Fruit fly (Drosophila melanogaster) whole organism, embryonic: Measurements from ENCODE around the gene mib1.

Experiments
- Awh ChIP-seq: fragments of 200-800 bp; sonication (Bioruptor generic); IDR thresholded peaks from 2 replicates; pipeline ENCODE4, ENCODE4 v1.3.6; 2022; ENCODE audit warnings: missing biosample characterization, missing genetic modification characterization
- BtbVII ChIP-seq: fragments of 200-800 bp; sonication (Bioruptor generic); optimal IDR thresholded peaks from 3 replicates; lab custom pipeline; 2017; ENCODE audit warnings: missing biosample characterization, mild to moderate bottlenecking, missing genetic modification characterization
- CG11247 ChIP-seq: fragments of 200-800 bp; sonication (Bioruptor generic); IDR thresholded peaks from 2 replicates; pipeline ENCODE4 v1.3.6; 2022; ENCODE audit warnings: missing biosample characterization, missing genetic modification characterization
- CG11504 ChIP-seq: fragments of 200-800 bp; sonication (Bioruptor generic); optimal IDR thresholded peaks from 3 replicates; lab custom pipeline; 2019; ENCODE audit warnings: missing biosample characterization, mild to moderate bottlenecking, missing genetic modification characterization, moderate library complexity
- CG13296 ChIP-seq: fragments of 200-800 bp; sonication (Bioruptor generic); optimal IDR thresholded peaks from 3 replicates; lab custom pipeline; 2018; ENCODE audit warnings: missing biosample characterization, mild to moderate bottlenecking, missing genetic modification characterization
- CG13424 ChIP-seq: fragments of 200-800 bp; sonication (Bioruptor generic); optimal IDR thresholded peaks from 2 replicates; lab custom pipeline; 2019; ENCODE audit warnings: missing biosample characterization, mild to moderate bottlenecking, missing genetic modification characterization, moderate library complexity
- CG17186 ChIP-seq: fragments of 200-800 bp; sonication (Bioruptor generic); optimal IDR thresholded peaks from 3 replicates; lab custom pipeline; 2017; ENCODE audit warnings: missing biosample characterization, missing genetic modification reagents, missing genetic modification characterization
- CG17802 ChIP-seq: fragments of 200-800 bp; sonication (Bioruptor generic); optimal IDR thresholded peaks from 2 replicates; lab custom pipeline; 2018; ENCODE audit warnings: missing biosample characterization, mild to moderate bottlenecking, missing genetic modification characterization, moderate library complexity
- CG2678 ChIP-seq: fragments of 200-800 bp; sonication (Bioruptor generic); optimal IDR thresholded peaks from 3 replicates; lab custom pipeline; 2019; ENCODE audit warnings: missing biosample characterization, mild to moderate bottlenecking, missing genetic modification characterization, moderate library complexity
- CG2889 ChIP-seq: fragments of 200-800 bp; sonication (Bioruptor generic); IDR thresholded peaks from 3 replicates; pipeline ENCODE4 v1.3.6; 2022; ENCODE audit warnings: missing biosample characterization, missing genetic modification characterization
- CG42726 ChIP-seq: fragments of 200-800 bp; sonication (Bioruptor generic); IDR thresholded peaks from 2 replicates; pipeline ENCODE4 v1.3.6; 2022; ENCODE audit warnings: missing biosample characterization, missing genetic modification characterization; ENCODE audit not compliant: partially characterized antibody
- CG4282 ChIP-seq: fragments of 200-800 bp; sonication (Bioruptor generic); optimal IDR thresholded peaks from 2 replicates; lab custom pipeline; 2016; ENCODE audit warnings: missing biosample characterization, missing genetic modification characterization
- CG6175 ChIP-seq: fragments of 200-800 bp; sonication (Bioruptor generic); IDR thresholded peaks from 3 replicates; pipeline ENCODE4 v1.3.6; 2022; ENCODE audit warnings: missing biosample characterization, missing genetic modification characterization
- CG6272 ChIP-seq: fragments of 200-800 bp; sonication (Bioruptor generic); IDR thresholded peaks from 2 replicates; pipeline ENCODE4 v1.3.6; 2022; ENCODE audit warnings: missing biosample characterization, missing genetic modification characterization
- CG8089 ChIP-seq: fragments of 200-800 bp; sonication (Bioruptor generic); optimal IDR thresholded peaks from 3 replicates; lab custom pipeline; 2016; ENCODE audit warnings: missing biosample characterization, missing genetic modification characterization
- CoRest ChIP-seq: fragments of 200-800 bp; sonication (Bioruptor generic); optimal IDR thresholded peaks from 3 replicates; lab custom pipeline; 2018; ENCODE audit warnings: missing biosample characterization, mild to moderate bottlenecking, missing genetic modification characterization, moderate library complexity
- Dip3 ChIP-seq: fragments of 200-800 bp; sonication (Bioruptor generic); optimal IDR thresholded peaks from 3 replicates; lab custom pipeline; 2016; ENCODE audit warnings: missing biosample characterization, missing genetic modification characterization
- Dp ChIP-seq: fragments of 200-800 bp; sonication (Bioruptor generic); optimal IDR thresholded peaks from 2 replicates; lab custom pipeline; 2018; ENCODE audit warnings: missing biosample characterization, mild to moderate bottlenecking, missing genetic modification characterization, moderate library complexity
- E2f1 ChIP-seq: fragments of 200-800 bp; sonication (Bioruptor generic); IDR thresholded peaks from 2 replicates; pipeline ENCODE4 v1.3.6; 2022; ENCODE audit warnings: missing biosample characterization, missing genetic modification characterization
- E2f2 ChIP-seq: fragments of 200-800 bp; sonication (Bioruptor generic); IDR thresholded peaks from 2 replicates; pipeline ENCODE4 v1.3.6; 2022; ENCODE audit warnings: missing biosample characterization, missing genetic modification characterization
- Ets97D ChIP-seq: fragments of 200-800 bp; sonication (Bioruptor generic); optimal IDR thresholded peaks from 3 replicates; lab custom pipeline; 2016; ENCODE audit warnings: missing biosample characterization, missing genetic modification characterization
- Fer1 ChIP-seq: fragments of 200-800 bp; sonication (Bioruptor generic); optimal IDR thresholded peaks from 2 replicates; lab custom pipeline; 2017; ENCODE audit warnings: missing biosample characterization, mild to moderate bottlenecking, missing genetic modification characterization
- Kr ChIP-seq: fragments of 200-800 bp; sonication (Bioruptor generic); optimal IDR thresholded peaks from 2 replicates; lab custom pipeline; 2017; ENCODE audit warnings: missing biosample characterization, mild to moderate bottlenecking, missing genetic modification characterization
- MBD-R2 ChIP-seq: fragments of 200-800 bp; sonication (Bioruptor generic); IDR thresholded peaks from 2 replicates; pipeline ENCODE4 v1.3.6; 2022; ENCODE audit warnings: missing biosample characterization, missing genetic modification characterization
- Mrtf ChIP-seq: fragments of 200-800 bp; sonication (Bioruptor generic); IDR thresholded peaks from 3 replicates; pipeline ENCODE4 v1.3.6; 2022; ENCODE audit warnings: missing biosample characterization, missing genetic modification characterization
- Myb ChIP-seq: fragments of 200-800 bp; sonication (Bioruptor generic); optimal IDR thresholded peaks from 2 replicates; lab custom pipeline; 2016; ENCODE audit warnings: missing biosample characterization, missing genetic modification characterization
- Pdp1 ChIP-seq, 2 experiments: fragments of 200-800 bp; sonication (Bioruptor generic); optimal IDR thresholded peaks; 3 replicates each; lab custom pipeline; 2016; ENCODE audit warnings: missing biosample characterization in 2 of 2, missing genetic modification characterization in 2 of 2, mild to moderate bottlenecking in 1 of 2, moderate library complexity in 1 of 2
- Sin3A ChIP-seq: fragments of >200 bp; optimal IDR thresholded peaks from 2 replicates; lab custom pipeline; 2018
- Sox100B ChIP-seq: fragments of 200-800 bp; sonication (Bioruptor generic); optimal IDR thresholded peaks from 3 replicates; lab custom pipeline; 2018; ENCODE audit warnings: missing biosample characterization, mild to moderate bottlenecking, missing genetic modification characterization
- Sry-β ChIP-seq: fragments of 200-800 bp; sonication (Bioruptor generic); optimal IDR thresholded peaks from 2 replicates; lab custom pipeline; 2018; ENCODE audit warnings: missing biosample characterization, mild to moderate bottlenecking, missing genetic modification characterization, moderate library complexity
- Vsx1 ChIP-seq: fragments of 200-800 bp; sonication (Bioruptor generic); optimal IDR thresholded peaks from 2 replicates; lab custom pipeline; 2017; ENCODE audit warnings: missing biosample characterization, mild to moderate bottlenecking, missing genetic modification characterization, missing genetic modification reagents
- ap ChIP-seq: fragments of 200-800 bp; sonication (Bioruptor generic); IDR thresholded peaks from 2 replicates; pipeline ENCODE4 v1.3.6; 2022; ENCODE audit warnings: missing biosample characterization, missing genetic modification characterization
- ara ChIP-seq: fragments of 200-800 bp; sonication (Bioruptor generic); IDR thresholded peaks from 2 replicates; pipeline ENCODE4 v1.3.6; 2022; ENCODE audit warnings: missing biosample characterization, missing genetic modification characterization
- bab2 ChIP-seq: fragments of 200-800 bp; sonication (Bioruptor generic); optimal IDR thresholded peaks from 2 replicates; lab custom pipeline; 2016; ENCODE audit warnings: missing biosample characterization, missing genetic modification characterization
- chinmo ChIP-seq: fragments of 200-800 bp; sonication (Bioruptor generic); IDR thresholded peaks from 4 replicates; pipeline ENCODE4 v1.3.6; 2022; ENCODE audit warnings: missing biosample characterization, missing genetic modification characterization; ENCODE audit not compliant: partially characterized antibody
- chn ChIP-seq: fragments of 200-800 bp; sonication (Bioruptor generic); optimal IDR thresholded peaks from 2 replicates; lab custom pipeline; 2016; ENCODE audit warnings: missing biosample characterization, missing genetic modification characterization
- crc ChIP-seq: fragments of 200-800 bp; sonication (Bioruptor generic); optimal IDR thresholded peaks from 2 replicates; lab custom pipeline; 2016; ENCODE audit warnings: missing biosample characterization, missing genetic modification characterization
- crp ChIP-seq, 2 experiments: fragments of 200-800 bp; sonication (Bioruptor generic); optimal IDR thresholded peaks; 2 replicates in 1 of 2; 3 replicates in 1 of 2; lab custom pipeline; 2017; ENCODE audit warnings: missing biosample characterization in 2 of 2, missing genetic modification characterization in 2 of 2, mild to moderate bottlenecking in 1 of 2, moderate library complexity in 1 of 2
- da ChIP-seq: fragments of 200-800 bp; sonication (Bioruptor generic); optimal IDR thresholded peaks from 2 replicates; lab custom pipeline; 2016; ENCODE audit warnings: missing biosample characterization, missing genetic modification characterization
- danr ChIP-seq: fragments of 200-800 bp; sonication (Bioruptor generic); IDR thresholded peaks from 2 replicates; pipeline ENCODE4 v1.3.6; 2022; ENCODE audit warnings: missing biosample characterization, missing genetic modification characterization
- dimm ChIP-seq: fragments of 200-800 bp; sonication (Bioruptor generic); IDR thresholded peaks from 2 replicates; pipeline ENCODE4 v1.3.6; 2022; ENCODE audit warnings: missing biosample characterization, missing genetic modification characterization
- dmrt11E ChIP-seq: fragments of 200-800 bp; sonication (Bioruptor generic); optimal IDR thresholded peaks from 3 replicates; lab custom pipeline; 2018; ENCODE audit warnings: missing biosample characterization, mild to moderate bottlenecking, missing genetic modification characterization, moderate library complexity
- eyg ChIP-seq: fragments of 200-800 bp; sonication (Bioruptor generic); optimal IDR thresholded peaks from 3 replicates; lab custom pipeline; 2016; ENCODE audit warnings: missing biosample characterization, missing genetic modification characterization
- fd64A ChIP-seq: fragments of 200-800 bp; sonication (Bioruptor generic); optimal IDR thresholded peaks from 3 replicates; lab custom pipeline; 2018; ENCODE audit warnings: missing biosample characterization, mild to moderate bottlenecking, missing genetic modification characterization
- gcm ChIP-seq: fragments of 200-800 bp; sonication (Bioruptor generic); optimal IDR thresholded peaks from 2 replicates; lab custom pipeline; 2019; ENCODE audit warnings: missing biosample characterization, mild to moderate bottlenecking, missing genetic modification characterization, moderate library complexity
- gro ChIP-seq: fragments of 200-800 bp; sonication (Bioruptor generic); optimal IDR thresholded peaks from 2 replicates; lab custom pipeline; 2016; ENCODE audit warnings: missing biosample characterization, missing genetic modification characterization
- hbn ChIP-seq: fragments of 200-800 bp; sonication (Bioruptor generic); IDR thresholded peaks from 2 replicates; pipeline ENCODE4 v1.3.6; 2022; ENCODE audit warnings: missing biosample characterization, missing genetic modification characterization; ENCODE audit not compliant: partially characterized antibody
- prd ChIP-seq, 3 experiments: fragments of >200 bp in 2 of 3; fragments of 200-800 bp in 1 of 3; sonication (Bioruptor generic) in 1 of 3; optimal IDR thresholded peaks in 2 of 3; IDR thresholded peaks in 1 of 3; 2 replicates in 2 of 3; 3 replicates in 1 of 3; pipeline versions ENCODE4 v1.3.6 to Lab custom; 2017 to 2022; ENCODE audit warnings: missing biosample characterization in 1 of 3, missing genetic modification characterization in 1 of 3
- sug ChIP-seq: fragments of 200-800 bp; optimal IDR thresholded peaks from 2 replicates; lab custom pipeline; 2019; ENCODE audit warnings: missing biosample characterization, mild to moderate bottlenecking, missing genetic modification characterization, moderate library complexity

The mib1 gene

DNA sequence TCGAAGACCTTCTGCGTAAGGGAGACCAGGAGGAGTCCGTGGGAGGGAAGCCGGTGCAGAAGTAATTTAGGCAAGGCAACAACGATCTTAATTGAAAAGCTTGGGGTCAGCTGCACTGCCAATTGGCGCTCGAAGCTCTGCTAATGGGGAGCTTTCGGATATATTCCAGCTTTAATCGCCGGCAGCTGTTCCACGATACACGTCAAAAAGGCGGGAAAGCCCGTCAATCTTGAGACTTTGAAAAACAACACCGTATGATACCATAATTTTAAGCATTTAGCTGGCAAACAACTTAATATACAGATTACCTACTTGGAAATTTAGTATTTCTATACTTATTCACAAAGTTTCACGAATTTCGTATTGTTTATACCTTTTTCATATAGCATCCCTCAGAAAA is 30.2 kb downstream of the mib1 start:
- peak; percentile 36 for TF ChIP-seq Dp (GFP tag; lab: Kevin White, UChicago)
- no peak for TF ChIP-seq Awh (GFP tag; lab: Robert Waterston, UW)
- TF ChIP-seq crp (GFP tag; optimal IDR thresholded peaks at IDR 0.05; lab: Kevin White, UChicago): peak in 1 of 2 experiments; percentile 48
- TF ChIP-seq E2f1 (GFP tag; lab: Robert Waterston, UW): 0 out of 2 replicates have a peak, but pooled peaks have one; percentile 7
- TF ChIP-seq fd64A (GFP tag; lab: Kevin White, UChicago): no peak
- peak; percentile 66 for TF ChIP-seq E2f2 (GFP tag; lab: Robert Waterston, UW)
- TF ChIP-seq chinmo (GFP tag; lab: Robert Waterston, UW): peak; percentile 62; the same call in 1 of the 4 replicates
- TF ChIP-seq, all 482 proteins: peak for 5

DNA sequence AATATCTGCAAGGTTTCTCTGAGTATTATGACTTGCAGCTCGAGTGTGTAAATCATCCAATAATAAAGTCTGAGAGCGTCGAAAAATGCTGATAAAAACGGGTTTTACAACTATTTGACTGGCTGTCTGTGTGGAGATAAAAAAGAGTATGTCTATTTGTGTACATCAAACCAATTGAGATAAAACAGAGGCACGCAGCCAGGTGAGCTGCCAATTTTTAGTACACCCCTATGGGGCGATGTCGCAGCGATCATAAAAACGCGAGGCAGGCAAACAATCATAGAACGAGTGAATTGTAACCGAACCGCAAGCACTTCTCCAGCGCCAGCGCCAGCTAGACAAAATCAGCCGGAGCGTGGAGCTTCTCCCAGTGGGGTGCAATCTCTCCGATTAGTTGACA is 31.7 kb downstream of the mib1 start, which contains the start of gene CG17027:
TSS of gene CG17027 (plus strand) at position 189 of the 400 bp plus-strand sequence.
- TF ChIP-seq fd64A (GFP tag; lab: Kevin White, UChicago) (no peak), CG8089 (no peak), Ets97D (GFP tag; lab: Kevin White, UChicago) (no peak), CoRest (tag; lab: Kevin White, UChicago) (no peak), CG17802 (no peak), eyg (GFP tag; lab: Kevin White, UChicago) (no peak), CG6175 (peak; percentile 56; the same call in 2 of the 3 replicates), sug (tag; lab: Kevin White, UChicago) (peak; percentile 50), CG2678 (tag; lab: Kevin White, UChicago) (peak; percentile 35), da (GFP tag; lab: Kevin White, UChicago) (no peak), Sox100B (GFP tag; lab: Kevin White, UChicago) (no peak), dimm (no peak), ap (GFP tag; lab: Robert Waterston, UW) (no peak), Vsx1 (GFP tag; lab: Kevin White, UChicago) (no peak), crc (GFP tag; lab: Kevin White, UChicago) (no peak), E2f1 (GFP tag; lab: Robert Waterston, UW) (no peak), Sin3A (lab: Kevin White, UChicago) (no peak), Sry-β (GFP tag; lab: Kevin White, UChicago) (no peak), danr (GFP tag; lab: Robert Waterston, UW) (no peak), prd (optimal IDR thresholded peaks at IDR 0.05; lab: Kevin White, UChicago) (no peak), prd (GFP tag; IDR thresholded peaks at IDR 0.05; lab: Robert Waterston, UW) (no peak), CG11504 (no peak), bab2 (GFP tag; lab: Kevin White, UChicago) (no peak), Pdp1 (GFP tag; optimal IDR thresholded peaks at IDR 0.05; lab: Kevin White, UChicago) (no peak), BtbVII (no peak), CG42726 (GFP tag; lab: Robert Waterston, UW) (0 out of 2 replicates have a peak, but pooled peaks have one; percentile 9), chn (GFP tag; lab: Kevin White, UChicago) (no peak), hbn (GFP tag; lab: Robert Waterston, UW) (no peak), Kr (GFP tag; lab: Kevin White, UChicago) (no peak), CG13424 (tag; lab: Kevin White, UChicago) (no peak), dmrt11E (tag; lab: Kevin White, UChicago) (no peak), CG6272 (GFP tag; lab: Robert Waterston, UW) (no peak), Fer1 (GFP tag; lab: Kevin White, UChicago) (peak; percentile 0), CG17186 (GFP tag; lab: Kevin White, UChicago) (no peak), CG13296 (peak; percentile 39), ara (GFP tag; lab: Robert Waterston, UW) (no peak), gcm (GFP tag; lab: Kevin White, UChicago) (no peak), Dip3 (GFP tag; lab: Kevin White, UChicago) (no peak), MBD-R2 (GFP tag; lab: Robert Waterston, UW) (no peak), gro (GFP tag; lab: Kevin White, UChicago) (no peak), CG4282 (GFP tag; lab: Kevin White, UChicago) (no peak), CG11247 (GFP tag; lab: Robert Waterston, UW) (no peak), Myb (GFP tag; lab: Kevin White, UChicago) (no peak), CG2889 (no peak), Mrtf (GFP tag; lab: Robert Waterston, UW) (no peak)
